Worm (Caenorhabditis elegans) whole organism, L1 larva: ENCODE measurements around the gene K01F9.2.

Experiments
- C16A3.4 ChIP-seq: fragments of 150-350 bp; optimal IDR thresholded peaks from 2 replicates; lab custom pipeline; 2014; ENCODE audit warnings: missing biosample characterization, missing genetic modification characterization
- aly-2 ChIP-seq: fragments of 150-350 bp; optimal IDR thresholded peaks from 2 replicates; lab custom pipeline; 2014; ENCODE audit warnings: missing biosample characterization, missing genetic modification characterization
- blmp-1 ChIP-seq: fragments of 150-350 bp; optimal IDR thresholded peaks from 2 replicates; lab custom pipeline; 2014; ENCODE audit warnings: missing biosample characterization, missing genetic modification characterization
- ceh-88 ChIP-seq: fragments of 200-800 bp; sonication (Bioruptor generic); IDR thresholded peaks from 2 replicates; pipeline ENCODE4 v1.3.6; 2022; ENCODE audit warnings: missing genetic modification characterization, missing compliant biosample characterization
- fkh-10 ChIP-seq: sonication (generic microtip); optimal IDR thresholded peaks from 2 replicates; lab custom pipeline; 2017; ENCODE audit warnings: missing biosample characterization, missing genetic modification reagents, missing genetic modification characterization
- nhr-11 ChIP-seq: fragments of 150-350 bp; optimal IDR thresholded peaks from 2 replicates; lab custom pipeline; 2014; ENCODE audit warnings: missing biosample characterization, missing genetic modification characterization
- pqm-1 ChIP-seq: sonication (generic microtip); optimal IDR thresholded peaks from 3 replicates; lab custom pipeline; 2017; ENCODE audit warnings: missing biosample characterization, missing genetic modification characterization
- rnt-1 ChIP-seq: sonication (generic microtip); optimal IDR thresholded peaks from 2 replicates; lab custom pipeline; 2016; ENCODE audit warnings: mild to moderate bottlenecking, missing genetic modification characterization, moderate library complexity, missing compliant biosample characterization
- unc-130 ChIP-seq: fragments of 150-350 bp; optimal IDR thresholded peaks from 2 replicates; lab custom pipeline; 2017; ENCODE audit warnings: missing biosample characterization, missing genetic modification characterization, inconsistent platforms

ce11 chrIII:8925539-8925938 lies 48.6 kb upstream of the K01F9.2 start:
- TF ChIP-seq unc-130 (no peak), fkh-10 (GFP tag; lab: Kevin White, UChicago) (no peak), C16A3.4 (tag; lab: Kevin White, UChicago) (no peak), nhr-11 (no peak), blmp-1 (peak; percentile 31), aly-2 (tag; lab: Kevin White, UChicago) (no peak), rnt-1 (no peak), pqm-1 (tag; lab: Kevin White, UChicago) (no peak), ceh-88 (GFP tag; lab: Robert Waterston, UW) (no peak)
